Fruit fly (Drosophila melanogaster) whole organism, prepupa: Measurements from ENCODE around the gene TwdlX.

Experiments
- Gug ChIP-seq: fragments of 200-800 bp; sonication (Bioruptor generic); IDR thresholded peaks from 2 replicates; pipeline ENCODE4 v1.3.6; 2022; ENCODE audit warnings: missing biosample characterization, missing genetic modification characterization
- acj6 ChIP-seq: fragments of 200-800 bp; sonication (Bioruptor generic); optimal IDR thresholded peaks from 3 replicates; lab custom pipeline; 2016; ENCODE audit warnings: missing biosample characterization, missing genetic modification characterization
- svp ChIP-seq: fragments of 200-800 bp; sonication (Bioruptor generic); peaks from one replicate; lab custom pipeline; 2016; ENCODE audit warnings: missing biosample characterization, missing genetic modification characterization

DNA sequence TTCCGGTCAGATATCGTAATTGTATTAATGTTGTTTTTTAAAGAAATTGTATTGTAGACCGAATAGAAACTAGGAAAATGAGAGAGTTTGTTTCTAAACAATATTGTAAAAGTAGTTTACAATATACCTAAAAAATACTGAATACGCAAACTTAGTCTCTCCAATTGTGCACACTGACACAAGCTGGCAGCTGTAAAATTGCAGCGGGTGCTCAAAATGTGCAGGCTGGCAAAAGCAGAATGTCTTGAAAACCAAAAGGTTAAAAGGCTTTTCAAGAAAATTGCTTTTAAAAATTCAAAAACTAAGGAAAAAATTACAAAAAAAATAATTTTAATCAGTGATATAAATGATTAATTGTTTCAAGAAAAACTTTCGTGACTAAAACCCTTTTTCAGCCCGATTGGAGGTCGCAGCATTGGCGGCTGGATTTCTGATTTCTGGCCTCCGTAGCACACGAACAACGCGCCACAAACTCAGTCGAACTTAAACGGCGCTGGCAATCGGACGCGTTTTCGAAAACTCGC, 35.2 kb upstream of the TwdlX start, which contains the start of gene CG4678:
- no peak for TF ChIP-seq Gug (GFP tag; lab: Robert Waterston, UW)
- no peak for TF ChIP-seq acj6 (GFP tag; lab: Kevin White, UChicago)
- peak; percentile 72 for TF ChIP-seq svp (GFP tag; lab: Kevin White, UChicago)
